Worm (Caenorhabditis elegans): ENCODE data around the gene fbxa-100.

ce11 chrV:16036166-16036565 is 25.7 kb downstream of the fbxa-100 start, which contains the start of gene T10C6.10:
- TF ChIP-seq ama-1 (optimal IDR thresholded peaks at IDR 0.05): no peak
- TF ChIP-seq tbx-11 (GFP tag; IDR thresholded peaks at IDR 0.05): no peak
- TF ChIP-seq pes-1 (GFP tag; IDR thresholded peaks at IDR 0.05): no peak
- no peak for TF ChIP-seq hnd-1 (tag; optimal IDR thresholded peaks at IDR 0.05)
- no peak for TF ChIP-seq flt-1 (GFP tag; IDR thresholded peaks at IDR 0.05)
- TF ChIP-seq hmg-4 (GFP tag; optimal IDR thresholded peaks at IDR 0.05): no peak
- TF ChIP-seq hmbx-1 (tag; optimal IDR thresholded peaks at IDR 0.05): no peak
- TF ChIP-seq B0310.2 (tag; optimal IDR thresholded peaks at IDR 0.05): no peak
- no peak for TF ChIP-seq F13C5.2 (tag; optimal IDR thresholded peaks at IDR 0.05)
- no peak for TF ChIP-seq ceh-13 (GFP tag; optimal IDR thresholded peaks at IDR 0.05)

Data from whole organism, early embryonic.